Fruit fly (Drosophila melanogaster): Measurements from ENCODE around the gene Pten.
A peak's percentile ranks its signal among the peaks of the same experiment; 100 is the strongest.

Pten gene

dm6 chr2L:10278658-10279057, 17.8 kb upstream of the Pten start, which contains the start of gene Utx (continued):
- TF ChIP-seq emc (GFP tag; optimal IDR thresholded peaks at IDR 0.05) (no peak), ssp (GFP tag; IDR thresholded peaks at IDR 0.05) (peak; percentile 94), CG4404 (GFP tag; IDR thresholded peaks at IDR 0.05) (no peak), CG6791 (GFP tag; IDR thresholded peaks at IDR 0.05; ENCODE audit: partially characterized antibody) (peak; percentile 91), CG8281 (tag; optimal IDR thresholded peaks at IDR 0.05) (no peak), Spps (tag; optimal IDR thresholded peaks at IDR 0.05) (no peak), kay (GFP tag; optimal IDR thresholded peaks at IDR 0.05) (no peak), trem (tag; optimal IDR thresholded peaks at IDR 0.05) (peak; percentile 49), CG9609 (GFP tag; optimal IDR thresholded peaks at IDR 0.05) (no peak), CG2202 (tag; optimal IDR thresholded peaks at IDR 0.05) (no peak), bbx (GFP tag; IDR thresholded peaks at IDR 0.05; ENCODE audit: partially characterized antibody) (peak; percentile 87), E2f2 (GFP tag; IDR thresholded peaks at IDR 0.05) (peak; percentile 79), CG14667 (GFP tag; IDR thresholded peaks at IDR 0.05) (no peak), CG12155 (GFP tag; optimal IDR thresholded peaks at IDR 0.05) (no peak), CG12744 (GFP tag; optimal IDR thresholded peaks at IDR 0.05) (no peak), Aef1 (GFP tag; IDR thresholded peaks at IDR 0.05) (no peak), CG2712 (tag; optimal IDR thresholded peaks at IDR 0.05) (no peak), cas (GFP tag; IDR thresholded peaks at IDR 0.05) (no peak), chm (GFP tag; IDR thresholded peaks at IDR 0.05) (no peak), CG17912 (GFP tag; optimal IDR thresholded peaks at IDR 0.05) (no peak), gfzf (GFP tag; optimal IDR thresholded peaks at IDR 0.05) (peak; percentile 25), bcd (GFP tag; optimal IDR thresholded peaks at IDR 0.05) (no peak), tin (GFP tag; optimal IDR thresholded peaks at IDR 0.05) (no peak), Sox102F (GFP tag; optimal IDR thresholded peaks at IDR 0.05) (no peak), az2 (GFP tag; optimal IDR thresholded peaks at IDR 0.05) (no peak), CG3407 (GFP tag; optimal IDR thresholded peaks at IDR 0.05) (no peak), CG1792 (GFP tag; optimal IDR thresholded peaks at IDR 0.05) (no peak), slbo (GFP tag; IDR thresholded peaks at IDR 0.05) (peak; percentile 57; the same call in 1 of the 2 replicates), CG10431 (GFP tag; optimal IDR thresholded peaks at IDR 0.05) (no peak), Atf6 (GFP tag; IDR thresholded peaks at IDR 0.05) (no peak), CG7786 (GFP tag; optimal IDR thresholded peaks at IDR 0.05) (no peak), CG14441 (GFP tag; IDR thresholded peaks at IDR 0.05) (no peak), crol (GFP tag; IDR thresholded peaks at IDR 0.05) (no peak), CG16813 (GFP tag; IDR thresholded peaks at IDR 0.05; ENCODE audit: partially characterized antibody) (peak; percentile 89), fd96Cb (tag; optimal IDR thresholded peaks at IDR 0.05) (no peak), CG11504 (tag; optimal IDR thresholded peaks at IDR 0.05) (no peak), chif (GFP tag; optimal IDR thresholded peaks at IDR 0.05) (no peak), nom (GFP tag; optimal IDR thresholded peaks at IDR 0.05) (no peak), hkb (optimal IDR thresholded peaks at IDR 0.05) (no peak), hkb (GFP tag; IDR thresholded peaks at IDR 0.05) (0 out of 2 replicates have a peak, but pooled peaks have one; percentile 18), dan (GFP tag; IDR thresholded peaks at IDR 0.05) (no peak), Ets97D (GFP tag; optimal IDR thresholded peaks at IDR 0.05) (peak; percentile 50), CG11560 (tag; IDR thresholded peaks at IDR 0.05) (no peak), Hr51 (GFP tag; optimal IDR thresholded peaks at IDR 0.05) (no peak), CG32772 (GFP tag; IDR thresholded peaks at IDR 0.05) (no peak), mam (GFP tag; optimal IDR thresholded peaks at IDR 0.05) (peak; percentile 4), CG7357 (GFP tag; IDR thresholded peaks at IDR 0.05) (peak; percentile 89), CG8290 (GFP tag; optimal IDR thresholded peaks at IDR 0.05) (peak; percentile 5), CG8290 (tag; optimal IDR thresholded peaks at IDR 0.05) (no peak), Ravus (GFP tag; IDR thresholded peaks at IDR 0.05) (no peak), Mes4 (GFP tag; optimal IDR thresholded peaks at IDR 0.05) (no peak), ro (GFP tag; IDR thresholded peaks at IDR 0.05) (no peak), CG10267 (tag; optimal IDR thresholded peaks at IDR 0.05) (peak; percentile 24)
